Worm (Caenorhabditis elegans) whole organism, dauer: ENCODE data around the gene C16D9.3.

Experiments
- unc-62 ChIP-seq: sonication (generic microtip); optimal IDR thresholded peaks from 2 replicates; lab custom pipeline; 2017; ENCODE audit warnings: missing biosample characterization, missing genetic modification reagents, missing genetic modification characterization

The C16D9.3 gene

ce11 chrV:8239928-8240327 is at the start of gene C16D9.3:
C16D9.3 (minus strand) TSS chrV:8240028.
- no peak for TF ChIP-seq unc-62 (GFP tag; lab: Kevin White, UChicago)

ce11 chrV:8288125-8288806 is 48.4 kb upstream of the C16D9.3 start:
- no peak for TF ChIP-seq unc-62 (GFP tag; lab: Kevin White, UChicago)

DNA sequence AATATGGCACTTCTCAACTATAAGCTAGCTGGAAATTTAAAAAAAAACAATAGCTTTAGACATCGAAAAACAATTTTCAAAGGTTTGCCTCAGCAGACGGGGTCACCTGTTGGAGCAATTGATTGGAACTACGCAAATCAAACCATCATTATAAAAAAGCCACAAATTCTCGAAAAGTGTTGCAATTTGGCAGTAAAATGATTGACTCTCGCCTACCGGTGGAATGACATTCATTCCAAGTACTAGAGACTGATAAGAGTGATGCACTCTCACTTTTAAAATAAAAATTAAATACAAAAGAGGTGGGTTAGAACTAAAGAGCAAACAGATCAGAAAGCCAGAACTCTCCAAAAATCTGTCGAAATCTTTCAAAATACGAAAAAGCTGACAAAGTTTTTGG is 45.6 kb upstream of the C16D9.3 start:
- TF ChIP-seq unc-62 (GFP tag; lab: Kevin White, UChicago) = no peak

DNA sequence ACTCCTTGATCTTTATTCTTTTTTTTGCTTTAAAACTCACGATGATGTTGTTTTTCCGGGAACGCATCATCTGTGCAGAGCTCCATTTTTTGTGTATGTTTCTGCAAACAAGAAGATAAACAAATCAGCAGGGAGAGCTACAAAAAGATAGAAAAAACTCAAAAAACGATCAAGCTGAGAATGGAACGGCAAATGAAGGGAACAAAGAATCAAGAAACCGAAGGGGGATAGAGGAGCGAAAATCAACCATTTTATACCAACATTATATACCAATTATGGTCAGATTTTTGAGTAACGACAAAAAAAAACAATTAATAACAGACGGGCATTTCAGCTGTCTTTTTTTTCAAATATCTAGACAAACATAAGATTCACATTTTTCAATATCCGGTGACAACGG is 45.0 kb upstream of the C16D9.3 start, which contains the start of gene slc-17.5:
TSS of gene slc-17.5 (minus strand) at position 101 of the 400 bp plus-strand sequence.
- TF ChIP-seq unc-62 (GFP tag; lab: Kevin White, UChicago) = no peak

DNA sequence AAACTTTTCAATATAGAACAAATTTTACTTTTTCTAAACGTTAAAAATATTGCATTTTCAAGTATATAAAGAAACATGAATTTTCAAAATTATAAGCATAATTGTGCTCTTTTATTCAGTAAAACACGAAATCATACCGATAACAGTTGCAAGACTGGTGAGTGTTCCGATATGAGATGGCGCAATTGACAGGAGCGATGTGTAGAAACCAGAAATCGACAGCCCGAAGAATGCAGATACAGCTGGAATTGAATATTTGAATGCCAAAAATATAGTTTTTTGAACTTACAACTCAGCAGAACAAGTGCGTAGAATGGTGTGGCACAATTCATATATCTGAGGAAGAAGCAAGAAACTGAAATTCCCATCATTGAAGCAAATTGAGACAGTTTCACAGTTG is 43.1 kb upstream of the C16D9.3 start:
- no peak for TF ChIP-seq unc-62 (GFP tag; lab: Kevin White, UChicago)

- TF ChIP-seq unc-62 (GFP tag; lab: Kevin White, UChicago) = no peak
These were observed 41.8 kb upstream of the C16D9.3 start for ce11 chrV:8281646-8282045.

DNA sequence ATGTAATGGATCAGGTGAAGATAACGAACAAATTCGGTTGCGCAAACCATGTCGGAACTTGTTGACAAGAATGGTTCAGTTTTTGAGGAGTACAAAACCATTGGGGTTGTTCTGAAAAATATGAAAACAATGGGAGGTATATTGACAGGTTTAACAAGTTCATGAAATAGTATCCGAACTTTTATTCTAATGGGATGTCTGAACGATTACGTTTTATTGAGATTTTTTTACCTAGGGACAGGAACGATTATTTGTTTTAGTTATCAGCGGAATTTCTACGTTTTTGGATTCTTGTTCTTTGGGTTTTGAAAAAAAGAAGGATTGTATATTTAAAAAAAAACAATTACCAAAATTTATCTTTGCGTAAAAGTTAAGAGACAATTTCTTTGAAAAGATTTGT is 40.9 kb upstream of the C16D9.3 start, which contains the start of gene str-135:
TSS of gene str-135 (minus strand) at position 101 of the 400 bp plus-strand sequence.
- TF ChIP-seq unc-62 (GFP tag; lab: Kevin White, UChicago) = no peak

DNA sequence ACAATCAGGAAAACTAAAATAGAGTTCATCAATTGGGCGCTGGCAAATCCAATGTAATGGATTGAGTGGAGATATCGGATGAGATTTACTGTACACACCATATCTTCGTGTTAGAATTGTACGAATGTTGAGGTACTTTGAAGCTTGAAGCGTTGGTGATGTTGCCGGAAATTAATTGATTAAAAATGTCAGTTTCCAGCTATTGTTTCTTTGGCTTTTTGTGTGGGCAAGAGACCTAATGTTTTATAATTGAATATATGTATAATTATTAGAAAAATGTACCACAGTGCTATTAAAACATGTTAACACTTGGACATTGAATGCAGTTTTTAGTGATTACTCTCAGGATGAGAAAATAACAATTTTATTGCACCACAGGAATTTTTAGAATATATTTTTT is 39.0 kb upstream of the C16D9.3 start, which contains the start of gene str-136:
TSS of gene str-136 (minus strand) at position 101 of the 400 bp plus-strand sequence.
- TF ChIP-seq unc-62 (GFP tag; lab: Kevin White, UChicago) = no peak

DNA sequence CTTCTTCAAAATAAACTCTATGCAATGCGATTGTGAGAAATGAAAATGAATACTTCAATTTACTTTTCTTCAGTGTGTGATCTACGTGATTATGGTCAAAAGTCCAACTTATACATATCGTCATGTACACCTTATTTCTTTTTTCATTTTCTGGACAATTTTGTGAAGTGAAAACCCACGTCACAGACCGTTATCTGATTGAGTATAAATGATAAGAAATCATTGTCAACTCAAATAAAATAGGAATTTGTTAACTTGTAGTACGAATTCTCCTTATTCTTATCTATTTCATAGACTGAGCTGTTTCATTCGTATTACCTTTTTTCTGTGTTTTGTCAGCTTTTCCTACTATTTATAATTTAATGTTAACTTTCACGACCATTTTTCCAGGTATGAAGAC is 32.2 kb upstream of the C16D9.3 start, which contains the start of gene asp-5:
TSS of gene asp-5 (plus strand) at position 391 of the 400 bp plus-strand sequence.
- TF ChIP-seq unc-62 (GFP tag; lab: Kevin White, UChicago) = no peak

DNA sequence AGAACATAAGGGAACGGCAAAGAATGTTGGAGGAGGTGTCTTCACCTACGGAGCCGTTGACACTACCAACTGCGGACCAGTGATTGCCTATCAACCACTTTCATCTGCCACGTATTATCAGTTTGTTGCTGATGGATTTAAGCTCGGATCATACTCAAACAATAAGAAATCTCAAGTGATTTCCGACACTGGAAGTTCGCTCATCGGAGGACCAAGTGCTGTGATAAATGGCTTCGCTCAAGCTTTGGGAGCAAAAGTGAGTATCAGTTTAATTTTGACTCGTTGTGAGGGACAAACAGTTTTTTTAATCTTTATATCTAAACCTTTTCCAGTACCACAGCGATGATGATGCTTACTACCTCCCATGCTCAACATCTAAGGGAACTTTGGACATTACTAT is 31.6 kb upstream of the C16D9.3 start:
- TF ChIP-seq unc-62 (GFP tag; lab: Kevin White, UChicago) = no peak

DNA sequence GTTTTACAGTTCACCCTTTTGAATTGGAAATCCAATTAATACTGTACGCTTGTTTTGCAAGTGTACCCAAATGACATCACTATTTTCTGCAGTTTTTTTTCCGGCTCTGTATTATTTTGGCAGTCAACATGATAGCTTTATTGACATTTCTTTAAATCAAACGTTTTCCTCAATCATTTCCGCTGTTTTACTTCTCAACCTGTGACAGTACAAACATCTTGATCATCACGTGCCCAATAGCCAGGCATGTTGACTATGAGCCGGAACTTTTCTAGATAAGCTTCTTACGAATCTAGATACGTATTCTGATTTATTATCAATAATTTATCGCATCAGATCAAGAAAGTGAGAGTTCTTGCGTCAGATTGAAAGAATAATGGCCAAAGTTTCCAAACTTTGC is 30.1 kb upstream of the C16D9.3 start:
- no peak for TF ChIP-seq unc-62 (GFP tag; lab: Kevin White, UChicago)

- TF ChIP-seq unc-62 (GFP tag; lab: Kevin White, UChicago) = no peak
These were observed 29.1 kb upstream of the C16D9.3 start, which contains the start of the genes asp-6 and asp-12 for ce11 chrV:8268902-8269301. asp-6 (minus strand) TSS chrV:8268937. asp-12 (plus strand) TSS chrV:8269210.

- no peak for TF ChIP-seq unc-62 (GFP tag; lab: Kevin White, UChicago)
These were observed 27.4 kb upstream of the C16D9.3 start for ce11 chrV:8267275-8267674.

DNA sequence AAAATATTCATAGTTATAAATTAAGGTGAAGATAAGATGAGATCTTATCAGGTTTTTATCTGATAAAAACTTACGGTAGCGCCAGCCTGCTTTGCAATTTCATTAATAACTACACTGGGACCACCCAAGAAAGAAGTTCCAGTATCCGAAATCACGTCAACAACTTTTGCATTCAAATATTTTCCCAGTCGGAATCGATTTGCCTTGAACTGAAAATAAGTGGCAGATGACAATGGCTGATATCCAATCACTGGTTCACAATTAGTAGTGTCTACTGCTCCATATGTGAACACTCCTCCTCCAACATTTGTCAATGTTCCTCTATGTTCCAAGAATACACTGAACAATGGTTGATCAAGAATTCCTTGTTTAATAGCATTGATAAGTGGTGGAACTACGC is 26.4 kb upstream of the C16D9.3 start, which contains the start of gene F21F8.5:
TSS of gene F21F8.5 (minus strand) at position 101 of the 400 bp plus-strand sequence.
- no peak for TF ChIP-seq unc-62 (GFP tag; lab: Kevin White, UChicago)

ce11 chrV:8263941-8264340 is 24.1 kb upstream of the C16D9.3 start, which contains the start of gene C16D9.9:
C16D9.9 (plus strand) TSS chrV:8264241.
- no peak for TF ChIP-seq unc-62 (GFP tag; lab: Kevin White, UChicago)

ce11 chrV:8263466-8263865 is 23.6 kb upstream of the C16D9.3 start, which contains the start of gene C16D9.8:
C16D9.8 (minus strand) TSS chrV:8263566.
- TF ChIP-seq unc-62 (GFP tag; lab: Kevin White, UChicago) = no peak

- no peak for TF ChIP-seq unc-62 (GFP tag; lab: Kevin White, UChicago)
These were observed 22.4 kb upstream of the C16D9.3 start for ce11 chrV:8262212-8262611.
